Fruit fly (Drosophila melanogaster): ENCODE results near the gene Pfdn1.

Gene Pfdn1

dm6 chr2L:6070656-6071231, 1.9 kb downstream of the Pfdn1 start, which contains the start of the genes CG9154 and Kr-h2 (continued):
- TF ChIP-seq wek (GFP tag; optimal IDR thresholded peaks at IDR 0.05) (peak; percentile 95), CG9797 (GFP tag; optimal IDR thresholded peaks at IDR 0.05) (peak; percentile 15), da (GFP tag; optimal IDR thresholded peaks at IDR 0.05) (no peak), Dek (tag; optimal IDR thresholded peaks at IDR 0.05) (peak; percentile 76), CG13894 (tag; optimal IDR thresholded peaks at IDR 0.05) (peak; percentile 57), CG31224 (GFP tag; IDR thresholded peaks at IDR 0.05) (peak; percentile 25; the same call in 1 of the 2 replicates), Med (GFP tag) (peak; percentile 75), CG10431 (GFP tag; optimal IDR thresholded peaks at IDR 0.05) (no peak), Hmr (GFP tag; optimal IDR thresholded peaks at IDR 0.05) (peak; percentile 58), gce (GFP tag; IDR thresholded peaks at IDR 0.05) (no peak), CG12299 (tag; optimal IDR thresholded peaks at IDR 0.05) (peak; percentile 29), hth (optimal IDR thresholded peaks at IDR 0.05) (no peak), bsh (GFP tag; optimal IDR thresholded peaks at IDR 0.05) (peak in 1 of 2 experiments; percentile 17), Hr51 (GFP tag; optimal IDR thresholded peaks at IDR 0.05) (peak in 1 of 2 experiments; percentile 3), nau (GFP tag; optimal IDR thresholded peaks at IDR 0.05) (no peak), pzg (GFP tag; optimal IDR thresholded peaks at IDR 0.05) (peak; percentile 87), chif (GFP tag; optimal IDR thresholded peaks at IDR 0.05) (no peak), Opbp (GFP tag; IDR thresholded peaks at IDR 0.05; ENCODE audit: partially characterized antibody) (peak; percentile 77), unpg (GFP tag; optimal IDR thresholded peaks at IDR 0.05) (peak; percentile 1), CG2116 (GFP tag; optimal IDR thresholded peaks at IDR 0.05) (peak; percentile 98), Hsf (GFP tag; optimal IDR thresholded peaks at IDR 0.05) (peak; percentile 32), zfh2 (GFP tag; optimal IDR thresholded peaks at IDR 0.05) (peak; percentile 53), MESR4 (GFP tag; optimal IDR thresholded peaks at IDR 0.05) (peak; percentile 94), disco-r (GFP tag; optimal IDR thresholded peaks at IDR 0.05) (no peak), CG32772 (GFP tag; IDR thresholded peaks at IDR 0.05) (no peak), mirr (GFP tag; optimal IDR thresholded peaks at IDR 0.05) (peak; percentile 24), CG13624 (GFP tag; optimal IDR thresholded peaks at IDR 0.05) (peak; percentile 19), CG9437 (GFP tag; optimal IDR thresholded peaks at IDR 0.05) (peak; percentile 91), tll (GFP tag; optimal IDR thresholded peaks at IDR 0.05) (no peak), chinmo (GFP tag; IDR thresholded peaks at IDR 0.05; ENCODE audit: partially characterized antibody) (peak; percentile 23; the same call in 1 of the 4 replicates), Sry-β (GFP tag; optimal IDR thresholded peaks at IDR 0.05) (peak; percentile 28), B-H2 (GFP tag; optimal IDR thresholded peaks at IDR 0.05) (peak; percentile 48), Chrac-16 (GFP tag; optimal IDR thresholded peaks at IDR 0.05) (peak; percentile 3), maf-S (GFP tag; optimal IDR thresholded peaks at IDR 0.05) (no peak), pum (GFP tag; optimal IDR thresholded peaks at IDR 0.05) (peak; percentile 15), CG8765 (GFP tag; IDR thresholded peaks at IDR 0.05) (no peak; the same call in 1 of the 2 replicates), CG2120 (GFP tag; optimal IDR thresholded peaks at IDR 0.05) (peak; percentile 70), PHDP (tag; optimal IDR thresholded peaks at IDR 0.05) (peak; percentile 29), lab (GFP tag; optimal IDR thresholded peaks at IDR 0.05) (peak; percentile 69), CG7556 (GFP tag; optimal IDR thresholded peaks at IDR 0.05) (no peak), MBD-R2 (GFP tag; IDR thresholded peaks at IDR 0.05) (peak; percentile 37; the same call in 1 of the 2 replicates), crp (GFP tag; optimal IDR thresholded peaks at IDR 0.05) (peak in 1 of 2 experiments; percentile 12), Poxn (GFP tag; IDR thresholded peaks at IDR 0.05) (no peak), bbx (GFP tag; IDR thresholded peaks at IDR 0.05; ENCODE audit: partially characterized antibody) (peak; percentile 63), stwl (tag; optimal IDR thresholded peaks at IDR 0.05) (peak; percentile 65), Usf (GFP tag; optimal IDR thresholded peaks at IDR 0.05) (peak; percentile 3), Doc3 (GFP tag; IDR thresholded peaks at IDR 0.05; ENCODE audit: partially characterized antibody) (peak; percentile 44; the same call in 2 of the 3 replicates), CG18011 (GFP tag; optimal IDR thresholded peaks at IDR 0.05) (peak; percentile 41)

Measured in whole organism, embryonic.